Fruit fly (Drosophila melanogaster) whole organism, prepupa: ENCODE measurements around the gene dgt4.
A peak's percentile ranks its signal among the peaks of the same experiment; 100 is the strongest.

Source experiments
- Blimp-1 ChIP-seq: fragments of 200-800 bp; sonication (Bioruptor generic); optimal IDR thresholded peaks from 3 replicates; lab custom pipeline; 2017; ENCODE audit warnings: missing biosample characterization, missing genetic modification characterization, mild to moderate bottlenecking, moderate library complexity, missing genetic modification reagents
- CG10631 ChIP-seq: fragments of 200-800 bp; sonication (Bioruptor generic); optimal IDR thresholded peaks from 2 replicates; lab custom pipeline; 2016; ENCODE audit warnings: missing biosample characterization, missing genetic modification characterization
- CG10669 ChIP-seq: fragments of 200-800 bp; sonication (Bioruptor generic); optimal IDR thresholded peaks from 3 replicates; lab custom pipeline; 2018; ENCODE audit warnings: missing biosample characterization, mild to moderate bottlenecking, missing genetic modification characterization, moderate library complexity
- CG11762 ChIP-seq: fragments of 200-800 bp; sonication (Bioruptor generic); optimal IDR thresholded peaks from 3 replicates; lab custom pipeline; 2016; ENCODE audit warnings: missing biosample characterization, missing genetic modification characterization; ENCODE audit not compliant: insufficient read depth
- CG11902 ChIP-seq: fragments of 200-800 bp; sonication (Bioruptor generic); optimal IDR thresholded peaks from 3 replicates; lab custom pipeline; 2016; ENCODE audit warnings: missing biosample characterization, missing genetic modification characterization
- CG15336 ChIP-seq: fragments of 200-800 bp; sonication (Bioruptor generic); IDR thresholded peaks from 2 replicates; pipeline ENCODE4 v1.3.6; 2022; ENCODE audit warnings: missing biosample characterization, missing genetic modification characterization
- CG1621 ChIP-seq: fragments of 200-800 bp; sonication (Bioruptor generic); optimal IDR thresholded peaks from 3 replicates; lab custom pipeline; 2018; ENCODE audit warnings: missing biosample characterization, mild to moderate bottlenecking, missing genetic modification characterization
- CG16779 ChIP-seq: fragments of 200-800 bp; sonication (Bioruptor generic); optimal IDR thresholded peaks from 3 replicates; lab custom pipeline; 2017; ENCODE audit warnings: missing biosample characterization, mild to moderate bottlenecking, missing genetic modification characterization
- CG3032 ChIP-seq: fragments of 200-800 bp; optimal IDR thresholded peaks from 2 replicates; lab custom pipeline; 2019; ENCODE audit warnings: missing biosample characterization, mild to moderate bottlenecking, missing genetic modification characterization, moderate library complexity
- CG31627 ChIP-seq: fragments of 200-800 bp; sonication (Bioruptor generic); optimal IDR thresholded peaks from 3 replicates; lab custom pipeline; 2016; ENCODE audit warnings: missing biosample characterization, missing genetic modification characterization
- CG34406 ChIP-seq: fragments of 200-800 bp; sonication (Bioruptor generic); optimal IDR thresholded peaks from 3 replicates; lab custom pipeline; 2016; ENCODE audit warnings: missing biosample characterization, missing genetic modification characterization
- CG3919 ChIP-seq: fragments of 200-800 bp; sonication (Bioruptor generic); optimal IDR thresholded peaks from 3 replicates; lab custom pipeline; 2016; ENCODE audit warnings: missing biosample characterization, missing genetic modification characterization
- CG4318 ChIP-seq: fragments of 200-800 bp; sonication (Bioruptor generic); optimal IDR thresholded peaks from 3 replicates; lab custom pipeline; 2017; ENCODE audit warnings: missing biosample characterization, mild to moderate bottlenecking, missing genetic modification characterization
- CG6163 ChIP-seq: fragments of 200-800 bp; sonication (Bioruptor generic); IDR thresholded peaks from 3 replicates; pipeline ENCODE4 v1.3.6; 2022; ENCODE audit warnings: missing biosample characterization, missing genetic modification characterization
- CG6792 ChIP-seq: fragments of 200-800 bp; sonication (Bioruptor generic); optimal IDR thresholded peaks from 3 replicates; lab custom pipeline; 2016; ENCODE audit warnings: missing biosample characterization, missing genetic modification characterization
- CG6808 ChIP-seq: fragments of 200-800 bp; sonication (Bioruptor generic); optimal IDR thresholded peaks from 3 replicates; lab custom pipeline; 2017; ENCODE audit warnings: missing biosample characterization, missing genetic modification characterization, mild to moderate bottlenecking, moderate library complexity, missing genetic modification reagents
- CG6854 ChIP-seq: fragments of 200-800 bp; sonication (Bioruptor generic); optimal IDR thresholded peaks from 2 replicates; lab custom pipeline; 2017; ENCODE audit warnings: missing biosample characterization, mild to moderate bottlenecking, missing genetic modification characterization
- CG9139 ChIP-seq: fragments of 200-800 bp; sonication (Bioruptor generic); optimal IDR thresholded peaks from 3 replicates; lab custom pipeline; 2017; ENCODE audit warnings: missing biosample characterization, mild to moderate bottlenecking, missing genetic modification characterization
- Eip75B ChIP-seq: fragments of 200-800 bp; sonication (Bioruptor generic); optimal IDR thresholded peaks from 3 replicates; lab custom pipeline; 2016; ENCODE audit warnings: missing biosample characterization, missing genetic modification characterization
- Eip78C ChIP-seq: fragments of 200-800 bp; sonication (Bioruptor generic); peaks from one replicate; lab custom pipeline; 2016; ENCODE audit warnings: missing biosample characterization, missing genetic modification characterization
- Ets96B ChIP-seq: fragments of 200-800 bp; optimal IDR thresholded peaks from 2 replicates; lab custom pipeline; 2019; ENCODE audit warnings: missing biosample characterization, mild to moderate bottlenecking, missing genetic modification characterization, moderate library complexity
- Hr38 ChIP-seq: sonication (Bioruptor generic); optimal IDR thresholded peaks from 2 replicates; lab custom pipeline; 2016; ENCODE audit warnings: missing biosample characterization, missing genetic modification characterization
- Hr4 ChIP-seq: fragments of 200-800 bp; sonication (Bioruptor generic); optimal IDR thresholded peaks from 3 replicates; lab custom pipeline; 2016; ENCODE audit warnings: missing biosample characterization, missing genetic modification characterization
- Lpt ChIP-seq: fragments of 200-800 bp; sonication (Bioruptor generic); optimal IDR thresholded peaks from 3 replicates; lab custom pipeline; 2016; ENCODE audit warnings: missing biosample characterization, missing genetic modification characterization
- Met ChIP-seq: fragments of 200-800 bp; sonication (Bioruptor generic); optimal IDR thresholded peaks from 3 replicates; lab custom pipeline; 2016; ENCODE audit warnings: missing biosample characterization, missing genetic modification characterization
- OdsH ChIP-seq: fragments of 200-800 bp; sonication (Bioruptor generic); optimal IDR thresholded peaks from 3 replicates; lab custom pipeline; 2016; ENCODE audit warnings: missing biosample characterization, missing genetic modification characterization
- Smox ChIP-seq: fragments of 200-800 bp; sonication (Bioruptor generic); optimal IDR thresholded peaks from 3 replicates; lab custom pipeline; 2016; ENCODE audit warnings: missing biosample characterization, missing genetic modification characterization
- Sox102F ChIP-seq: fragments of 200-800 bp; sonication (Bioruptor generic); optimal IDR thresholded peaks from 2 replicates; lab custom pipeline; 2016; ENCODE audit warnings: missing biosample characterization, mild to moderate bottlenecking, missing genetic modification characterization
- Sox14 ChIP-seq: fragments of 200-800 bp; sonication (Bioruptor generic); optimal IDR thresholded peaks from 3 replicates; lab custom pipeline; 2016; ENCODE audit warnings: missing biosample characterization, missing genetic modification characterization
- achi ChIP-seq: fragments of 200-800 bp; sonication (Bioruptor generic); optimal IDR thresholded peaks from 3 replicates; lab custom pipeline; 2016; ENCODE audit warnings: missing biosample characterization, missing genetic modification characterization
- dac ChIP-seq: fragments of 200-800 bp; sonication (Bioruptor generic); optimal IDR thresholded peaks from 2 replicates; lab custom pipeline; 2017; ENCODE audit warnings: missing biosample characterization, mild to moderate bottlenecking, missing genetic modification characterization
- dsx ChIP-seq: fragments of 200-800 bp; optimal IDR thresholded peaks from 3 replicates; lab custom pipeline; 2019; ENCODE audit warnings: missing biosample characterization, mild to moderate bottlenecking, missing genetic modification characterization, moderate library complexity; ENCODE audit not compliant: poor library complexity, severe bottlenecking
- eg ChIP-seq: fragments of 200-800 bp; sonication (Bioruptor generic); IDR thresholded peaks from 3 replicates; pipeline ENCODE4 v1.3.6; 2022; ENCODE audit warnings: missing biosample characterization, missing genetic modification characterization
- esn ChIP-seq: fragments of 200-800 bp; sonication (Bioruptor generic); optimal IDR thresholded peaks from 2 replicates; lab custom pipeline; 2016; ENCODE audit warnings: missing biosample characterization, mild to moderate bottlenecking, missing genetic modification characterization, moderate library complexity
- fd85E ChIP-seq: fragments of 200-800 bp; sonication (Bioruptor generic); optimal IDR thresholded peaks from 3 replicates; lab custom pipeline; 2016; ENCODE audit warnings: missing biosample characterization, missing genetic modification characterization
- fkh ChIP-seq: fragments of 200-800 bp; sonication (Bioruptor generic); optimal IDR thresholded peaks from 3 replicates; lab custom pipeline; 2017; ENCODE audit warnings: missing biosample characterization, mild to moderate bottlenecking, missing genetic modification characterization, moderate library complexity
- net ChIP-seq: fragments of 200-800 bp; sonication (Bioruptor generic); optimal IDR thresholded peaks from 3 replicates; lab custom pipeline; 2016; ENCODE audit warnings: missing biosample characterization, missing genetic modification characterization
- pdm3 ChIP-seq: fragments of 200-800 bp; sonication (Bioruptor generic); optimal IDR thresholded peaks from 3 replicates; lab custom pipeline; 2016; ENCODE audit warnings: missing biosample characterization, missing genetic modification characterization
- svp ChIP-seq: fragments of 200-800 bp; sonication (Bioruptor generic); peaks from one replicate; lab custom pipeline; 2016; ENCODE audit warnings: missing biosample characterization, missing genetic modification characterization
- topi ChIP-seq: fragments of 200-800 bp; sonication (Bioruptor generic); optimal IDR thresholded peaks from 3 replicates; lab custom pipeline; 2016; ENCODE audit warnings: missing biosample characterization, missing genetic modification characterization
- vri ChIP-seq: fragments of 200-800 bp; sonication (Bioruptor generic); optimal IDR thresholded peaks from 3 replicates; lab custom pipeline; 2016; ENCODE audit warnings: missing biosample characterization, mild to moderate bottlenecking, missing genetic modification characterization

dgt4 gene

dm6 chrX:4104132-4104531 is 9.4 kb upstream of the dgt4 start, which contains the start of the genes Xpac and brn:
Xpac (minus strand) TSS chrX:4104197.
brn (plus strand) TSS chrX:4104342.
- TF ChIP-seq fkh (peak; percentile 96), CG11762 (GFP tag; lab: Kevin White, UChicago) (no peak), Blimp-1 (no peak), CG11902 (GFP tag; lab: Kevin White, UChicago) (no peak), pdm3 (GFP tag; lab: Kevin White, UChicago) (no peak), CG6808 (GFP tag; lab: Kevin White, UChicago) (peak; percentile 57), topi (GFP tag; lab: Kevin White, UChicago) (no peak), svp (GFP tag; lab: Kevin White, UChicago) (no peak)

DNA sequence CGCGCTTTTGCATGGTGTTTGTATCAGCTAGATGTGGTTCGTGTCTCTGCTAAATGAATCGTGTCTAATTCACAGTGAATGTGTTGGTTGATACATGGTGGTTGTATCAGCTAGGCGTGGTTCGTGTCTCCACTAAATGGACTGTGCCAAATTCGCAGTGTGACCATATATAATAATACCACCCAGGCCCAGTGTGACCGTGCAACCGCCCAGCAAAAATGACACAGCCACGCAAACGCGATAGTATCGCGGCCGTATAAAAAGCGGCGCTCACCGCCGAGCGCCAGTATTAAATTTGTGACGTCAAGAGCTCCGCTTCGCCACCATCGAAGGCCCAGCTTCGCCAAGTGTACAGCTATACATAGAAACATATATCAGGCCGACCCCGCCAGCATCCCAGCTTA is 7.7 kb upstream of the dgt4 start, which contains the start of gene cib:
Gene cib, plus strand, starts transcription at position 284 of the 404 bp plus-strand sequence.
- TF ChIP-seq Eip78C (GFP tag; lab: Kevin White, UChicago): peak; percentile 68
- TF ChIP-seq eg (GFP tag; lab: Robert Waterston, UW): peak; percentile 40; the same call in 2 of the 3 replicates
- TF ChIP-seq Ets96B (tag; lab: Kevin White, UChicago): no peak
- peak; percentile 85 for TF ChIP-seq CG6854 (GFP tag; lab: Kevin White, UChicago)
- TF ChIP-seq CG11902 (GFP tag; lab: Kevin White, UChicago): no peak
- peak; percentile 8 for TF ChIP-seq Smox
- peak; percentile 0 for TF ChIP-seq net
- no peak for TF ChIP-seq CG10669 (GFP tag; lab: Kevin White, UChicago)
- TF ChIP-seq CG6792 (GFP tag; lab: Kevin White, UChicago): peak; percentile 28
- TF ChIP-seq topi (GFP tag; lab: Kevin White, UChicago): peak; percentile 52
- TF ChIP-seq dsx (GFP tag; lab: Kevin White, UChicago): peak; percentile 52
- no peak for TF ChIP-seq Hr38 (GFP tag; lab: Kevin White, UChicago)
- no peak for TF ChIP-seq achi
- peak; percentile 17 for TF ChIP-seq CG1621 (tag; lab: Kevin White, UChicago)
- peak; percentile 39 for TF ChIP-seq Lpt (GFP tag; lab: Kevin White, UChicago)
- TF ChIP-seq Eip75B (GFP tag; lab: Kevin White, UChicago): peak; percentile 41
- TF ChIP-seq CG10631: no peak
- no peak for TF ChIP-seq Hr4 (GFP tag; lab: Kevin White, UChicago)
- peak; percentile 10 for TF ChIP-seq CG3032
- no peak for TF ChIP-seq fkh
- no peak for TF ChIP-seq CG34406 (GFP tag; lab: Kevin White, UChicago)
- TF ChIP-seq CG3919 (GFP tag; lab: Kevin White, UChicago): peak; percentile 58
- no peak for TF ChIP-seq vri (GFP tag; lab: Kevin White, UChicago)
- TF ChIP-seq fd85E (GFP tag; lab: Kevin White, UChicago): no peak
- no peak for TF ChIP-seq dac (GFP tag; lab: Kevin White, UChicago)
- TF ChIP-seq Blimp-1: no peak
- TF ChIP-seq CG6163 (GFP tag; lab: Robert Waterston, UW): peak; percentile 45; the same call in 2 of the 3 replicates
- no peak for TF ChIP-seq CG16779 (tag; lab: Kevin White, UChicago)
- peak; percentile 63 for TF ChIP-seq esn (GFP tag; lab: Kevin White, UChicago)
- TF ChIP-seq CG6808 (GFP tag; lab: Kevin White, UChicago): no peak
- TF ChIP-seq Met (GFP tag; lab: Kevin White, UChicago): peak; percentile 47
- no peak for TF ChIP-seq Sox14 (GFP tag; lab: Kevin White, UChicago)
- no peak for TF ChIP-seq CG9139
- no peak for TF ChIP-seq OdsH (GFP tag; lab: Kevin White, UChicago)
- no peak for TF ChIP-seq CG4318 (GFP tag; lab: Kevin White, UChicago)
- TF ChIP-seq CG31627: no peak

dm6 chrX:4106240-4106639 is 7.3 kb upstream of the dgt4 start:
- no peak for TF ChIP-seq Sox102F (GFP tag; lab: Kevin White, UChicago)
- TF ChIP-seq fkh: peak; percentile 2
- 0 out of 2 replicates have a peak, but pooled peaks have one; percentile 30 for TF ChIP-seq CG15336 (GFP tag; lab: Robert Waterston, UW)
- 0 out of 3 replicates have a peak, but pooled peaks have one; percentile 3 for TF ChIP-seq eg (GFP tag; lab: Robert Waterston, UW)
- no peak for TF ChIP-seq Hr4 (GFP tag; lab: Kevin White, UChicago)
